Fruit fly (Drosophila melanogaster) Kc167 (cell line): ENCODE data around the gene CG15014.

ENCODE experiments used
- Myc ChIP-seq: fragments of >200 bp; optimal IDR thresholded peaks from 2 replicates; lab custom pipeline; 2017; ENCODE audit warnings: missing external identifiers
- Sin3A ChIP-seq: fragments of >200 bp; optimal IDR thresholded peaks from 2 replicates; lab custom pipeline; 2018; ENCODE audit warnings: missing external identifiers
- h ChIP-seq: fragments of >200 bp; optimal IDR thresholded peaks from 3 replicates; lab custom pipeline; 2018; ENCODE audit warnings: missing external identifiers
- insv ChIP-seq: fragments of >200 bp; optimal IDR thresholded peaks from 3 replicates; lab custom pipeline; 2018; ENCODE audit warnings: missing external identifiers
- psq ChIP-seq: fragments of >200 bp; optimal IDR thresholded peaks from 2 replicates; lab custom pipeline; 2017; ENCODE audit warnings: missing external identifiers
- ttk ChIP-seq: sonication (Bioruptor generic); optimal IDR thresholded peaks from 2 replicates; lab custom pipeline; 2017; ENCODE audit warnings: missing external identifiers

Gene CG15014

dm6 chr3L:4354898-4355627 lies 33.0 kb upstream of the CG15014 start:
- TF ChIP-seq ttk (lab: Kevin White, UChicago) (no peak), Sin3A (lab: Kevin White, UChicago) (no peak), Myc (lab: Kevin White, UChicago) (no peak), insv (lab: Kevin White, UChicago) (no peak), psq (lab: Kevin White, UChicago) (no peak), h (lab: Kevin White, UChicago) (no peak)

- no peak for TF ChIP-seq insv (lab: Kevin White, UChicago)
- no peak for TF ChIP-seq ttk (lab: Kevin White, UChicago)
- no peak for TF ChIP-seq h (lab: Kevin White, UChicago)
- TF ChIP-seq Sin3A (lab: Kevin White, UChicago), result no peak
- TF ChIP-seq Myc (lab: Kevin White, UChicago), result no peak
- TF ChIP-seq psq (lab: Kevin White, UChicago), result no peak
Observed at dm6 chr3L:4353657-4354075, 31.6 kb upstream of the CG15014 start.

- TF ChIP-seq h (lab: Kevin White, UChicago) (no peak), psq (lab: Kevin White, UChicago) (no peak), Sin3A (lab: Kevin White, UChicago) (no peak), ttk (lab: Kevin White, UChicago) (no peak), insv (lab: Kevin White, UChicago) (no peak), Myc (lab: Kevin White, UChicago) (no peak)
Observed at dm6 chr3L:4352649-4353048, 30.6 kb upstream of the CG15014 start.

dm6 chr3L:4352009-4352408 lies 29.9 kb upstream of the CG15014 start:
- TF ChIP-seq h (lab: Kevin White, UChicago) (no peak), Sin3A (lab: Kevin White, UChicago) (no peak), psq (lab: Kevin White, UChicago) (no peak), ttk (lab: Kevin White, UChicago) (no peak), Myc (lab: Kevin White, UChicago) (no peak)

- TF ChIP-seq Myc (lab: Kevin White, UChicago) (no peak), h (lab: Kevin White, UChicago) (no peak), insv (lab: Kevin White, UChicago) (no peak), ttk (lab: Kevin White, UChicago) (no peak), Sin3A (lab: Kevin White, UChicago) (no peak), psq (lab: Kevin White, UChicago) (no peak)
Observed at dm6 chr3L:4349314-4349713, 27.3 kb upstream of the CG15014 start.

dm6 chr3L:4348839-4349238 lies 26.8 kb upstream of the CG15014 start:
- TF ChIP-seq Myc (lab: Kevin White, UChicago) (no peak), psq (lab: Kevin White, UChicago) (no peak), ttk (lab: Kevin White, UChicago) (no peak), Sin3A (lab: Kevin White, UChicago) (no peak), insv (lab: Kevin White, UChicago) (no peak), h (lab: Kevin White, UChicago) (no peak)

dm6 chr3L:4348072-4348471 lies 26.0 kb upstream of the CG15014 start:
- no peak for TF ChIP-seq ttk (lab: Kevin White, UChicago)
- no peak for TF ChIP-seq insv (lab: Kevin White, UChicago)
- TF ChIP-seq Sin3A (lab: Kevin White, UChicago), result no peak
- TF ChIP-seq h (lab: Kevin White, UChicago), result no peak
- TF ChIP-seq Myc (lab: Kevin White, UChicago), result no peak
- TF ChIP-seq psq (lab: Kevin White, UChicago), result no peak

dm6 chr3L:4346379-4346778 lies 24.3 kb upstream of the CG15014 start:
- TF ChIP-seq insv (lab: Kevin White, UChicago), result no peak
- no peak for TF ChIP-seq ttk (lab: Kevin White, UChicago)
- TF ChIP-seq Sin3A (lab: Kevin White, UChicago), result no peak
- TF ChIP-seq psq (lab: Kevin White, UChicago), result no peak
- no peak for TF ChIP-seq h (lab: Kevin White, UChicago)
- no peak for TF ChIP-seq Myc (lab: Kevin White, UChicago)

- TF ChIP-seq h (lab: Kevin White, UChicago), result no peak
- no peak for TF ChIP-seq psq (lab: Kevin White, UChicago)
Observed at dm6 chr3L:4341078-4341477, 19.0 kb upstream of the CG15014 start.

- TF ChIP-seq Myc (lab: Kevin White, UChicago) (no peak), Sin3A (lab: Kevin White, UChicago) (no peak), h (lab: Kevin White, UChicago) (no peak), ttk (lab: Kevin White, UChicago) (no peak), psq (lab: Kevin White, UChicago) (no peak), insv (lab: Kevin White, UChicago) (no peak)
Observed at dm6 chr3L:4340227-4340626, 18.2 kb upstream of the CG15014 start.

- TF ChIP-seq Myc (lab: Kevin White, UChicago), result no peak
- TF ChIP-seq ttk (lab: Kevin White, UChicago), result no peak
- TF ChIP-seq Sin3A (lab: Kevin White, UChicago), result no peak
- no peak for TF ChIP-seq psq (lab: Kevin White, UChicago)
Observed at dm6 chr3L:4339525-4339924, 17.5 kb upstream of the CG15014 start.

dm6 chr3L:4336588-4336987 lies 14.5 kb upstream of the CG15014 start:
- no peak for TF ChIP-seq ttk (lab: Kevin White, UChicago)
- TF ChIP-seq psq (lab: Kevin White, UChicago), result no peak
- no peak for TF ChIP-seq Myc (lab: Kevin White, UChicago)
- TF ChIP-seq Sin3A (lab: Kevin White, UChicago), result no peak
